Fruit fly (Drosophila melanogaster): Measurements from ENCODE around the gene ppk28.
A peak's percentile ranks its signal among the peaks of the same experiment; 100 is the strongest.

Gene ppk28

dm6 chrX:16768770-16769169, 37.1 kb upstream of the ppk28 start (continued):
- TF ChIP-seq Ada2b (GFP tag; IDR thresholded peaks at IDR 0.05), result no peak
- no peak for TF ChIP-seq CG16813 (GFP tag; IDR thresholded peaks at IDR 0.05; ENCODE audit: partially characterized antibody)
- TF ChIP-seq CG6175 (GFP tag; IDR thresholded peaks at IDR 0.05), result no peak
- TF ChIP-seq lmd (GFP tag; IDR thresholded peaks at IDR 0.05), result no peak
- no peak for TF ChIP-seq zf30C (GFP tag; optimal IDR thresholded peaks at IDR 0.05)
- no peak for TF ChIP-seq CG17385 (GFP tag; optimal IDR thresholded peaks at IDR 0.05)
- no peak for TF ChIP-seq CG1603 (tag; optimal IDR thresholded peaks at IDR 0.05)
- no peak for TF ChIP-seq ato (GFP tag; IDR thresholded peaks at IDR 0.05; ENCODE audit: partially characterized antibody)
- TF ChIP-seq grn (GFP tag; optimal IDR thresholded peaks at IDR 0.05), result no peak
- no peak for TF ChIP-seq trem (tag; optimal IDR thresholded peaks at IDR 0.05)
- no peak for TF ChIP-seq CG10209 (GFP tag; optimal IDR thresholded peaks at IDR 0.05)
- no peak for TF ChIP-seq CG11723 (GFP tag; optimal IDR thresholded peaks at IDR 0.05)
- TF ChIP-seq tna (GFP tag; IDR thresholded peaks at IDR 0.05; ENCODE audit: partially characterized antibody), result no peak
- no peak for TF ChIP-seq nau (GFP tag; optimal IDR thresholded peaks at IDR 0.05)
- TF ChIP-seq B-H2 (GFP tag; optimal IDR thresholded peaks at IDR 0.05), result no peak
- no peak for TF ChIP-seq CG13287 (GFP tag; IDR thresholded peaks at IDR 0.05; ENCODE audit: partially characterized antibody)
- no peak for TF ChIP-seq CG18476 (GFP tag; optimal IDR thresholded peaks at IDR 0.05)
- TF ChIP-seq CG14050 (GFP tag; IDR thresholded peaks at IDR 0.05), result no peak
- peak; percentile 18 for TF ChIP-seq CG13296 (GFP tag; optimal IDR thresholded peaks at IDR 0.05)
- no peak for TF ChIP-seq pb (GFP tag; optimal IDR thresholded peaks at IDR 0.05)
- no peak for TF ChIP-seq HmgZ (tag; optimal IDR thresholded peaks at IDR 0.05)
- no peak for TF ChIP-seq CG1529 (GFP tag; optimal IDR thresholded peaks at IDR 0.05)
- TF ChIP-seq tx (GFP tag; optimal IDR thresholded peaks at IDR 0.05), result no peak
- no peak for TF ChIP-seq CG42726 (GFP tag; IDR thresholded peaks at IDR 0.05; ENCODE audit: partially characterized antibody)
- no peak for TF ChIP-seq CrebB (tag; optimal IDR thresholded peaks at IDR 0.05)
- no peak for TF ChIP-seq CG14014 (GFP tag; IDR thresholded peaks at IDR 0.05)
- no peak for TF ChIP-seq CG6689 (GFP tag; IDR thresholded peaks at IDR 0.05)
- TF ChIP-seq btn (GFP tag; optimal IDR thresholded peaks at IDR 0.05), result no peak
- no peak for TF ChIP-seq ac (GFP tag; optimal IDR thresholded peaks at IDR 0.05)
- TF ChIP-seq ind (GFP tag; optimal IDR thresholded peaks at IDR 0.05), result no peak
- peak; percentile 37 for TF ChIP-seq Oli (tag; optimal IDR thresholded peaks at IDR 0.05)
- no peak for TF ChIP-seq Neu2 (GFP tag; optimal IDR thresholded peaks at IDR 0.05; ENCODE audit: borderline replicate concordance)
- TF ChIP-seq CG17829 (tag; optimal IDR thresholded peaks at IDR 0.05), result peak; percentile 37
- no peak for TF ChIP-seq klu (GFP tag; IDR thresholded peaks at IDR 0.05)
- no peak for TF ChIP-seq jing (GFP tag; optimal IDR thresholded peaks at IDR 0.05)
- TF ChIP-seq sima (GFP tag; optimal IDR thresholded peaks at IDR 0.05), result no peak
- TF ChIP-seq vfl (GFP tag; optimal IDR thresholded peaks at IDR 0.05), result no peak
- TF ChIP-seq mam (GFP tag; optimal IDR thresholded peaks at IDR 0.05), result no peak
- no peak for TF ChIP-seq CG12236 (GFP tag; optimal IDR thresholded peaks at IDR 0.05)
- no peak for TF ChIP-seq Awh (GFP tag; IDR thresholded peaks at IDR 0.05)
- TF ChIP-seq gsb (GFP tag; IDR thresholded peaks at IDR 0.05), result no peak
- no peak for TF ChIP-seq her (GFP tag; optimal IDR thresholded peaks at IDR 0.05)
- TF ChIP-seq CG34224 (GFP tag; IDR thresholded peaks at IDR 0.05; ENCODE audit: partially characterized antibody), result no peak
- TF ChIP-seq ewg (GFP tag; optimal IDR thresholded peaks at IDR 0.05), result no peak
- no peak for TF ChIP-seq br (optimal IDR thresholded peaks at IDR 0.05)
- no peak for TF ChIP-seq slp2 (GFP tag; optimal IDR thresholded peaks at IDR 0.05)
- TF ChIP-seq CG30431 (GFP tag; optimal IDR thresholded peaks at IDR 0.05), result no peak
- no peak for TF ChIP-seq lbe (GFP tag; optimal IDR thresholded peaks at IDR 0.05)
- no peak for TF ChIP-seq shn (GFP tag; optimal IDR thresholded peaks at IDR 0.05)
- TF ChIP-seq Myb (GFP tag; optimal IDR thresholded peaks at IDR 0.05), result no peak
- TF ChIP-seq Drgx (GFP tag; IDR thresholded peaks at IDR 0.05), result no peak
- no peak for TF ChIP-seq chinmo (GFP tag; IDR thresholded peaks at IDR 0.05; ENCODE audit: partially characterized antibody)
- TF ChIP-seq ems (GFP tag; optimal IDR thresholded peaks at IDR 0.05), result no peak

All from whole organism, embryonic.